Fruit fly (Drosophila melanogaster) S2 (cell line): ENCODE data around the gene fh.

Source experiments
- CG8478 ChIP-seq: fragments of >200 bp; optimal IDR thresholded peaks from 2 replicates; lab custom pipeline; 2018
- CTCF ChIP-seq, 2 experiments: fragments of >200 bp; optimal IDR thresholded peaks; 2 replicates each; lab custom pipeline; 2018

DNA sequence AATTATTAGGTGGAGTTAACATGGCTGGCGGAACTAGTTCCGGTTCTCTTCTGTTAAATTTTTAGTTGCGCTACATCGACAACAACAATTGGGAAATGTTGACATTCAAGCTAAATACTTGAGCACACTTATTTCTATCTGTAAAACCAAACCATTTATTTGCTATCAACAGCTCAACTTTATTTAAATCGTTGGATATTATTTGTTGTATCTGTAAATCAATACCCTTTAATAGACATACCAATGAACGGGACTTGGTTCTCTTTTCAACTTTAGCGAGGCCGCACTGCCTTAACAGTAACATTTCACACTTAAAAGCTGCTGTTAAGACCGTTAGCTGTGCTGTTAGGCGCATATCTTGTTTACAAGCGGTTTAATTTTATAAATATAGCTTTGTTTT lies 44.7 kb upstream of the fh start, which contains the start of gene CG12106:
- TF ChIP-seq CG8478 (lab: Kevin White, UChicago) (no peak), CTCF (optimal IDR thresholded peaks at IDR 0.05; lab: Kevin White, UChicago) (no peak)
